Worm (Caenorhabditis elegans): ENCODE measurements around the gene sra-36.

sra-36 gene

ce11 chrII:4519976-4520594, 20.4 kb downstream of the sra-36 start:
- peak; percentile 100 for TF ChIP-seq hlh-1 (tag; optimal IDR thresholded peaks at IDR 0.05)
- peak; percentile 62 for TF ChIP-seq unc-62 (GFP tag; optimal IDR thresholded peaks at IDR 0.05)
- no peak for TF ChIP-seq tbx-8 (GFP tag; optimal IDR thresholded peaks at IDR 0.05)
- peak; percentile 89 for TF ChIP-seq unc-120 (tag; optimal IDR thresholded peaks at IDR 0.05; ENCODE audit: poor library complexity, severe bottlenecking)

ce11 chrII:4518300-4518907, 22.1 kb downstream of the sra-36 start, which contains the start of gene hlh-1:
TSS of gene hlh-1 (plus strand) at chrII:4518574.
- TF ChIP-seq lsy-2 (tag; optimal IDR thresholded peaks at IDR 0.05) (peak; percentile 89), lin-32 (GFP tag; optimal IDR thresholded peaks at IDR 0.05) (no peak), nhr-76 (tag; optimal IDR thresholded peaks at IDR 0.05) (no peak), nhr-12 (tag; optimal IDR thresholded peaks at IDR 0.05) (no peak), pha-4 (tag; optimal IDR thresholded peaks at IDR 0.05) (no peak), snpc-4 (tag; optimal IDR thresholded peaks at IDR 0.05) (no peak), ces-1 (GFP tag; optimal IDR thresholded peaks at IDR 0.05) (no peak), hlh-1 (tag; optimal IDR thresholded peaks at IDR 0.05) (peak; percentile 100), zip-8 (tag; optimal IDR thresholded peaks at IDR 0.05) (no peak), flh-1 (GFP tag; optimal IDR thresholded peaks at IDR 0.05) (no peak), unc-120 (tag; optimal IDR thresholded peaks at IDR 0.05; ENCODE audit: poor library complexity, severe bottlenecking) (peak; percentile 100), mep-1 (tag; optimal IDR thresholded peaks at IDR 0.05) (no peak), unc-62 (GFP tag; optimal IDR thresholded peaks at IDR 0.05) (peak; percentile 83), lin-13 (tag; optimal IDR thresholded peaks at IDR 0.05) (no peak), blmp-1 (tag; optimal IDR thresholded peaks at IDR 0.05) (no peak), drap-1 (GFP tag; optimal IDR thresholded peaks at IDR 0.05) (no peak), cnd-1 (tag; optimal IDR thresholded peaks at IDR 0.05) (no peak), mab-5 (tag; optimal IDR thresholded peaks at IDR 0.05) (no peak), sptf-1 (tag; optimal IDR thresholded peaks at IDR 0.05) (peak; percentile 12), ceh-83 (GFP tag; optimal IDR thresholded peaks at IDR 0.05) (no peak), unc-39 (tag; optimal IDR thresholded peaks at IDR 0.05) (no peak), ceh-39 (tag; optimal IDR thresholded peaks at IDR 0.05) (no peak), tbx-8 (GFP tag; optimal IDR thresholded peaks at IDR 0.05) (no peak), nhr-28 (tag; optimal IDR thresholded peaks at IDR 0.05) (no peak)

ce11 chrII:4517254-4517653, 23.3 kb downstream of the sra-36 start:
- TF ChIP-seq ceh-43 (GFP tag; optimal IDR thresholded peaks at IDR 0.05) (no peak), nhr-237 (tag; optimal IDR thresholded peaks at IDR 0.05) (no peak), mep-1 (tag; optimal IDR thresholded peaks at IDR 0.05) (no peak), bed-3 (GFP tag; optimal IDR thresholded peaks at IDR 0.05) (no peak), lsy-2 (tag; optimal IDR thresholded peaks at IDR 0.05) (peak; percentile 14), hlh-1 (tag; optimal IDR thresholded peaks at IDR 0.05) (peak; percentile 95), ceh-83 (GFP tag; optimal IDR thresholded peaks at IDR 0.05) (no peak), nhr-12 (tag; optimal IDR thresholded peaks at IDR 0.05) (no peak)

ce11 chrII:4516291-4516690, 24.2 kb downstream of the sra-36 start:
- TF ChIP-seq ztf-11 (tag; optimal IDR thresholded peaks at IDR 0.05) (no peak), nhr-76 (tag; optimal IDR thresholded peaks at IDR 0.05) (no peak), flh-1 (GFP tag; optimal IDR thresholded peaks at IDR 0.05) (no peak), nhr-237 (tag; optimal IDR thresholded peaks at IDR 0.05) (no peak), unc-39 (tag; optimal IDR thresholded peaks at IDR 0.05) (no peak), ceh-43 (GFP tag; optimal IDR thresholded peaks at IDR 0.05) (no peak), unc-120 (tag; optimal IDR thresholded peaks at IDR 0.05; ENCODE audit: poor library complexity, severe bottlenecking) (peak; percentile 90), tbx-8 (GFP tag; optimal IDR thresholded peaks at IDR 0.05) (no peak), nhr-2 (tag; optimal IDR thresholded peaks at IDR 0.05) (peak; percentile 12), elt-1 (tag; optimal IDR thresholded peaks at IDR 0.05; ENCODE audit: borderline replicate concordance, insufficient read depth) (no peak), blmp-1 (tag; optimal IDR thresholded peaks at IDR 0.05) (no peak), sem-2 (GFP tag; optimal IDR thresholded peaks at IDR 0.05) (no peak), hlh-1 (tag; optimal IDR thresholded peaks at IDR 0.05) (peak; percentile 99), cnd-1 (tag; optimal IDR thresholded peaks at IDR 0.05) (no peak), nhr-28 (tag; optimal IDR thresholded peaks at IDR 0.05) (no peak), mls-2 (tag; optimal IDR thresholded peaks at IDR 0.05) (no peak), ces-1 (GFP tag; optimal IDR thresholded peaks at IDR 0.05) (no peak), mab-5 (tag; optimal IDR thresholded peaks at IDR 0.05) (no peak), zip-8 (tag; optimal IDR thresholded peaks at IDR 0.05) (no peak), M03D4.4 (tag; optimal IDR thresholded peaks at IDR 0.05) (peak; percentile 5), ceh-39 (tag; optimal IDR thresholded peaks at IDR 0.05) (no peak), ham-2 (GFP tag; optimal IDR thresholded peaks at IDR 0.05) (no peak), lin-32 (GFP tag; optimal IDR thresholded peaks at IDR 0.05) (no peak), elt-3 (tag; optimal IDR thresholded peaks at IDR 0.05) (no peak), drap-1 (GFP tag; optimal IDR thresholded peaks at IDR 0.05) (no peak), unc-62 (GFP tag; optimal IDR thresholded peaks at IDR 0.05) (peak; percentile 79), sptf-1 (tag; optimal IDR thresholded peaks at IDR 0.05) (no peak), nhr-12 (tag; optimal IDR thresholded peaks at IDR 0.05) (no peak), pha-4 (tag; optimal IDR thresholded peaks at IDR 0.05) (no peak), mep-1 (tag; optimal IDR thresholded peaks at IDR 0.05) (no peak), lin-13 (tag; optimal IDR thresholded peaks at IDR 0.05) (no peak)

Measured in whole organism, mixed stage, embryonic.